Fruit fly (Drosophila melanogaster) whole organism, embryonic: Measurements from ENCODE around the gene Rab9D.

Experiments
- CG16815 ChIP-seq: fragments of 200-800 bp; sonication (Bioruptor generic); optimal IDR thresholded peaks from 3 replicates; lab custom pipeline; 2017; ENCODE audit warnings: missing biosample characterization, mild to moderate bottlenecking, missing genetic modification characterization
- gcm2 ChIP-seq: fragments of 200-800 bp; sonication (Bioruptor generic); optimal IDR thresholded peaks from 2 replicates; lab custom pipeline; 2016; ENCODE audit warnings: missing biosample characterization, missing genetic modification characterization

- TF ChIP-seq CG16815 (no peak), gcm2 (GFP tag; lab: Kevin White, UChicago) (no peak)
Observed at dm6 chrX:10547857-10548135, 41.1 kb upstream of the Rab9D start.
